Fruit fly (Drosophila melanogaster) whole organism, embryonic: ENCODE results near the gene SamDC.
A peak's percentile ranks its signal among the peaks of the same experiment; 100 is the strongest.

Experiments
- B-H2 ChIP-seq: fragments of 200-800 bp; sonication (Bioruptor generic); optimal IDR thresholded peaks from 2 replicates; lab custom pipeline; 2018; ENCODE audit warnings: missing biosample characterization, mild to moderate bottlenecking, missing genetic modification characterization
- CG10431 ChIP-seq: fragments of 200-800 bp; sonication (Bioruptor generic); optimal IDR thresholded peaks from 3 replicates; lab custom pipeline; 2018; ENCODE audit warnings: missing biosample characterization, mild to moderate bottlenecking, missing genetic modification characterization
- CG10462 ChIP-seq: fragments of 200-800 bp; sonication (Bioruptor generic); optimal IDR thresholded peaks from 2 replicates; lab custom pipeline; 2016; ENCODE audit warnings: missing biosample characterization, missing genetic modification characterization
- CG12104 ChIP-seq: fragments of 200-800 bp; sonication (Bioruptor generic); optimal IDR thresholded peaks from 3 replicates; lab custom pipeline; 2016; ENCODE audit warnings: missing biosample characterization, missing genetic modification characterization
- CG12219 ChIP-seq: fragments of 200-800 bp; sonication (Bioruptor generic); optimal IDR thresholded peaks from 3 replicates; lab custom pipeline; 2018; ENCODE audit warnings: missing biosample characterization, mild to moderate bottlenecking, missing genetic modification characterization
- CG15011 ChIP-seq: fragments of 200-800 bp; sonication (Bioruptor generic); optimal IDR thresholded peaks from 3 replicates; lab custom pipeline; 2018; ENCODE audit warnings: missing biosample characterization, mild to moderate bottlenecking, missing genetic modification characterization
- CG1602 ChIP-seq: fragments of 200-800 bp; sonication (Bioruptor generic); optimal IDR thresholded peaks from 3 replicates; lab custom pipeline; 2016; ENCODE audit warnings: missing biosample characterization, missing genetic modification characterization
- CG1792 ChIP-seq: fragments of 200-800 bp; sonication (Bioruptor generic); optimal IDR thresholded peaks from 2 replicates; lab custom pipeline; 2016; ENCODE audit warnings: missing biosample characterization, missing genetic modification characterization
- CG3065 ChIP-seq: fragments of 200-800 bp; sonication (Bioruptor generic); optimal IDR thresholded peaks from 2 replicates; lab custom pipeline; 2016; ENCODE audit warnings: missing biosample characterization, missing genetic modification characterization
- CG34376 ChIP-seq: fragments of 200-800 bp; sonication (Bioruptor generic); optimal IDR thresholded peaks from 2 replicates; lab custom pipeline; 2018; ENCODE audit warnings: missing biosample characterization, mild to moderate bottlenecking, missing genetic modification characterization
- CG42726 ChIP-seq: fragments of 200-800 bp; sonication (Bioruptor generic); IDR thresholded peaks from 2 replicates; pipeline ENCODE4 v1.3.6; 2022; ENCODE audit warnings: missing biosample characterization, missing genetic modification characterization; ENCODE audit not compliant: partially characterized antibody
- CG4424 ChIP-seq: fragments of 200-800 bp; sonication (Bioruptor generic); optimal IDR thresholded peaks from 3 replicates; lab custom pipeline; 2016; ENCODE audit warnings: missing biosample characterization, missing genetic modification characterization
- CG7271 ChIP-seq: fragments of 200-800 bp; sonication (Bioruptor generic); optimal IDR thresholded peaks from 2 replicates; lab custom pipeline; 2018; ENCODE audit warnings: missing biosample characterization, mild to moderate bottlenecking, missing genetic modification characterization, moderate library complexity
- CG7963 ChIP-seq: fragments of 200-800 bp; sonication (Bioruptor generic); IDR thresholded peaks from 3 replicates; pipeline ENCODE4 v1.3.6; 2022; ENCODE audit warnings: missing biosample characterization, missing genetic modification characterization; ENCODE audit not compliant: partially characterized antibody
- CG9817 ChIP-seq: fragments of 200-800 bp; sonication (Bioruptor generic); optimal IDR thresholded peaks from 2 replicates; lab custom pipeline; 2018; ENCODE audit warnings: missing biosample characterization, mild to moderate bottlenecking, missing genetic modification characterization, moderate library complexity
- CG9876 ChIP-seq: fragments of 200-800 bp; sonication (Bioruptor generic); optimal IDR thresholded peaks from 2 replicates; lab custom pipeline; 2016; ENCODE audit warnings: missing biosample characterization, missing genetic modification characterization
- D19B ChIP-seq: fragments of 200-800 bp; sonication (Bioruptor generic); optimal IDR thresholded peaks from 2 replicates; lab custom pipeline; 2017; ENCODE audit warnings: missing biosample characterization, mild to moderate bottlenecking, missing genetic modification characterization
- Dll ChIP-seq: fragments of 200-800 bp; sonication (Bioruptor generic); IDR thresholded peaks from 4 replicates; pipeline ENCODE4 v1.3.6; 2022; ENCODE audit warnings: missing biosample characterization, missing genetic modification characterization; ENCODE audit not compliant: partially characterized antibody
- Dref ChIP-seq: fragments of 200-800 bp; sonication (Bioruptor generic); IDR thresholded peaks from 2 replicates; pipeline ENCODE4 v1.3.6; 2022; ENCODE audit warnings: missing biosample characterization, missing genetic modification characterization
- Elba2 ChIP-seq: fragments of 200-800 bp; sonication (Bioruptor generic); optimal IDR thresholded peaks from 3 replicates; lab custom pipeline; 2016; ENCODE audit warnings: missing biosample characterization, missing genetic modification characterization
- HHEX ChIP-seq: fragments of 200-800 bp; sonication (Bioruptor generic); optimal IDR thresholded peaks from 3 replicates; lab custom pipeline; 2017; ENCODE audit warnings: missing biosample characterization, mild to moderate bottlenecking, missing genetic modification characterization, missing genetic modification reagents
- Hmr ChIP-seq: fragments of 200-800 bp; sonication (Bioruptor generic); optimal IDR thresholded peaks from 3 replicates; lab custom pipeline; 2017; ENCODE audit warnings: mild to moderate bottlenecking, missing biosample characterization, missing genetic modification reagents, missing genetic modification characterization
- Nf-YA ChIP-seq: fragments of 200-800 bp; sonication (Bioruptor generic); IDR thresholded peaks from 2 replicates; pipeline ENCODE4 v1.3.6; 2022; ENCODE audit warnings: missing biosample characterization, missing genetic modification characterization
- Poxn ChIP-seq: fragments of 200-800 bp; sonication (Bioruptor generic); IDR thresholded peaks from 2 replicates; pipeline ENCODE4 v1.3.6; 2022; ENCODE audit warnings: missing biosample characterization, missing genetic modification characterization
- Ptx1 ChIP-seq: fragments of 200-800 bp; sonication (Bioruptor generic); IDR thresholded peaks from 2 replicates; pipeline ENCODE4 v1.3.6; 2022; ENCODE audit warnings: missing biosample characterization, missing genetic modification characterization
- Stat92E ChIP-seq, 3 experiments: fragments of >200 bp in 2 of 3; fragments of 200-800 bp in 1 of 3; sonication (Bioruptor generic) in 1 of 3; optimal IDR thresholded peaks; 2 replicates each; lab custom pipeline; 2017 to 2019; ENCODE audit warnings: missing biosample characterization in 3 of 3, missing genetic modification characterization in 3 of 3, mild to moderate bottlenecking in 1 of 3, moderate library complexity in 1 of 3
- TFAM ChIP-seq: fragments of 200-800 bp; sonication (Bioruptor generic); optimal IDR thresholded peaks from 2 replicates; lab custom pipeline; 2017; ENCODE audit warnings: missing biosample characterization, missing genetic modification characterization, inconsistent platforms
- Tbp ChIP-seq: fragments of >200 bp; optimal IDR thresholded peaks from 2 replicates; lab custom pipeline; 2018; ENCODE audit warnings: missing biosample characterization, missing genetic modification characterization
- bigmax ChIP-seq: fragments of 200-800 bp; sonication (Bioruptor generic); optimal IDR thresholded peaks from 2 replicates; lab custom pipeline; 2018; ENCODE audit warnings: missing biosample characterization, mild to moderate bottlenecking, missing genetic modification characterization
- cg ChIP-seq: fragments of 200-800 bp; sonication (Bioruptor generic); optimal IDR thresholded peaks from 3 replicates; lab custom pipeline; 2019; ENCODE audit warnings: missing biosample characterization, mild to moderate bottlenecking, missing genetic modification characterization, moderate library complexity
- chinmo ChIP-seq: fragments of 200-800 bp; sonication (Bioruptor generic); IDR thresholded peaks from 4 replicates; pipeline ENCODE4 v1.3.6; 2022; ENCODE audit warnings: missing biosample characterization, missing genetic modification characterization; ENCODE audit not compliant: partially characterized antibody
- crp ChIP-seq, 2 experiments: fragments of 200-800 bp; sonication (Bioruptor generic); optimal IDR thresholded peaks; 2 replicates in 1 of 2; 3 replicates in 1 of 2; lab custom pipeline; 2017; ENCODE audit warnings: missing biosample characterization in 2 of 2, missing genetic modification characterization in 2 of 2, mild to moderate bottlenecking in 1 of 2, moderate library complexity in 1 of 2
- fu2 ChIP-seq: fragments of 200-800 bp; sonication (Bioruptor generic); optimal IDR thresholded peaks from 2 replicates; lab custom pipeline; 2016; ENCODE audit warnings: missing biosample characterization, missing genetic modification characterization
- grau ChIP-seq: fragments of 200-800 bp; optimal IDR thresholded peaks from 3 replicates; lab custom pipeline; 2019; ENCODE audit warnings: missing biosample characterization, mild to moderate bottlenecking, missing genetic modification characterization, moderate library complexity
- hth ChIP-seq: fragments of >200 bp; optimal IDR thresholded peaks from 2 replicates; lab custom pipeline; 2017; ENCODE audit warnings: inconsistent platforms
- insv ChIP-seq, 2 experiments: fragments of 200-800 bp; sonication (Bioruptor generic); optimal IDR thresholded peaks; 3 replicates each; lab custom pipeline; 2016 to 2018; ENCODE audit warnings: missing biosample characterization in 2 of 2, missing genetic modification characterization in 2 of 2
- mld ChIP-seq: fragments of 200-800 bp; sonication (Bioruptor generic); IDR thresholded peaks from 3 replicates; pipeline ENCODE4 v1.3.6; 2022; ENCODE audit warnings: missing biosample characterization, missing genetic modification characterization; ENCODE audit not compliant: partially characterized antibody
- oc ChIP-seq: fragments of 200-800 bp; sonication (Bioruptor generic); optimal IDR thresholded peaks from 2 replicates; lab custom pipeline; 2018; ENCODE audit warnings: missing biosample characterization, mild to moderate bottlenecking, missing genetic modification characterization, moderate library complexity
- odd ChIP-seq: fragments of 200-800 bp; sonication (Bioruptor generic); optimal IDR thresholded peaks from 2 replicates; lab custom pipeline; 2017; ENCODE audit warnings: missing biosample characterization, mild to moderate bottlenecking, missing genetic modification characterization
- pfk ChIP-seq: fragments of 200-800 bp; sonication (Bioruptor generic); optimal IDR thresholded peaks from 2 replicates; lab custom pipeline; 2018; ENCODE audit warnings: missing biosample characterization, mild to moderate bottlenecking, missing genetic modification characterization, moderate library complexity
- sd ChIP-seq: fragments of 200-800 bp; sonication (Bioruptor generic); optimal IDR thresholded peaks from 3 replicates; lab custom pipeline; 2018; ENCODE audit warnings: missing biosample characterization, mild to moderate bottlenecking, missing genetic modification characterization, moderate library complexity
- sens ChIP-seq: fragments of 200-800 bp; sonication (Bioruptor generic); peaks from one replicate; lab custom pipeline; 2016; ENCODE audit warnings: missing biosample characterization, missing genetic modification characterization
- stwl ChIP-seq: fragments of 200-800 bp; sonication (Bioruptor generic); optimal IDR thresholded peaks from 3 replicates; lab custom pipeline; 2018; ENCODE audit warnings: missing biosample characterization, mild to moderate bottlenecking, missing genetic modification characterization, moderate library complexity
- tio ChIP-seq: fragments of 200-800 bp; sonication (Bioruptor generic); optimal IDR thresholded peaks from 2 replicates; lab custom pipeline; 2017; ENCODE audit warnings: missing biosample characterization, missing genetic modification characterization, inconsistent platforms
- unpg ChIP-seq: fragments of 200-800 bp; sonication (Bioruptor generic); optimal IDR thresholded peaks from 3 replicates; lab custom pipeline; 2018; ENCODE audit warnings: missing biosample characterization, mild to moderate bottlenecking, missing genetic modification characterization, moderate library complexity
- yki ChIP-seq: fragments of >200 bp; optimal IDR thresholded peaks from 3 replicates; lab custom pipeline; 2018
- zen2 ChIP-seq: fragments of 200-800 bp; sonication (Bioruptor generic); IDR thresholded peaks from 3 replicates; pipeline ENCODE4 v1.3.6; 2022; ENCODE audit warnings: missing biosample characterization, missing genetic modification characterization; ENCODE audit not compliant: partially characterized antibody
- zfh2 ChIP-seq: fragments of 200-800 bp; sonication (Bioruptor generic); optimal IDR thresholded peaks from 2 replicates; lab custom pipeline; 2016; ENCODE audit warnings: missing biosample characterization, missing genetic modification characterization

The SamDC gene

DNA sequence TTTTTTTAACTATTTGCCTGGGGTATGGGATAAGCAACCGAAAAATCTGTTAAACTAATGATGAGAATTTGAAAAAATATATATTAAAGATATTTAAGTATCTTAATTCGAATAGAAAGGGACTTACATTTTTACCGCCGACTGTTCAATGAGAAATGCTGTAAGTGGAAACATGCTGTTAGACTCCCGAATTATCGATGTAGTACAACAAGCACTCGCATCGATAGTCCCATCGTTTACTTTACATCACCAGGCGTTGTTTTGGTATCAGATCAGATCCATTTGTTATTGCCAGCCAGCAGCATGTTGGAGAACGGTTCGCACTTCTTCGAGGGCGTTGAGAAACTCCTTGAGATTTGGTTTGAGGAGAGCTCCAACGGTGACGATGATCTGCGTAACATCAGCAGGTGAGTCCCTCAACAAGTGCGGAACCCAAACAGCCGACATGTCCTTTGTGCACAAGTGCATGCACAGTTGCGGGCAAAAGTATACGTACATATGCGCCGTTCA is at the start of gene SamDC (continued):
- TF ChIP-seq CG7963 (GFP tag; lab: Robert Waterston, UW) (peak; percentile 76), CG15011 (GFP tag; lab: Kevin White, UChicago) (no peak), odd (no peak), CG1792 (GFP tag; lab: Kevin White, UChicago) (no peak), Poxn (GFP tag; lab: Robert Waterston, UW) (no peak), CG1602 (GFP tag; lab: Kevin White, UChicago) (peak; percentile 39), cg (GFP tag; lab: Kevin White, UChicago) (no peak), Hmr (peak; percentile 75), Ptx1 (GFP tag; lab: Robert Waterston, UW) (peak; percentile 44), CG12104 (GFP tag; lab: Kevin White, UChicago) (no peak), mld (GFP tag; lab: Robert Waterston, UW) (peak; percentile 85), bigmax (peak; percentile 46), CG42726 (GFP tag; lab: Robert Waterston, UW) (peak; percentile 82; the same call in 1 of the 2 replicates), Nf-YA (GFP tag; lab: Robert Waterston, UW) (no peak), Dref (GFP tag; lab: Robert Waterston, UW) (peak; percentile 91), Stat92E (GFP tag; optimal IDR thresholded peaks at IDR 0.05; lab: Kevin White, UChicago) (peak in 2 of 3 experiments; percentile 12 to 85), CG34376 (GFP tag; lab: Kevin White, UChicago) (peak; percentile 71), hth (lab: Kevin White, UChicago) (no peak), CG3065 (GFP tag; lab: Kevin White, UChicago) (no peak), CG10431 (GFP tag; lab: Kevin White, UChicago) (no peak), D19B (GFP tag; lab: Kevin White, UChicago) (no peak), oc (no peak), CG4424 (GFP tag; lab: Kevin White, UChicago) (no peak), CG10462 (no peak), chinmo (GFP tag; lab: Robert Waterston, UW) (peak; percentile 90; the same call in 3 of the 4 replicates), CG12219 (GFP tag; lab: Kevin White, UChicago) (no peak), Tbp (no peak), crp (GFP tag; optimal IDR thresholded peaks at IDR 0.05; lab: Kevin White, UChicago) (peak in 1 of 2 experiments; percentile 60), tio (GFP tag; lab: Kevin White, UChicago) (no peak)
- TF ChIP-seq, all 482 proteins: peak for 234

dm6 chr2L:10291276-10291675 is 48.0 kb upstream of the SamDC start:
- peak in 1 of 2 experiments; percentile 94 for TF ChIP-seq insv (GFP tag; optimal IDR thresholded peaks at IDR 0.05; lab: Kevin White, UChicago)
- TF ChIP-seq Elba2 (GFP tag; lab: Kevin White, UChicago): peak; percentile 100
- no peak for TF ChIP-seq sens
- TF ChIP-seq, all 482 proteins: peak for 2

DNA sequence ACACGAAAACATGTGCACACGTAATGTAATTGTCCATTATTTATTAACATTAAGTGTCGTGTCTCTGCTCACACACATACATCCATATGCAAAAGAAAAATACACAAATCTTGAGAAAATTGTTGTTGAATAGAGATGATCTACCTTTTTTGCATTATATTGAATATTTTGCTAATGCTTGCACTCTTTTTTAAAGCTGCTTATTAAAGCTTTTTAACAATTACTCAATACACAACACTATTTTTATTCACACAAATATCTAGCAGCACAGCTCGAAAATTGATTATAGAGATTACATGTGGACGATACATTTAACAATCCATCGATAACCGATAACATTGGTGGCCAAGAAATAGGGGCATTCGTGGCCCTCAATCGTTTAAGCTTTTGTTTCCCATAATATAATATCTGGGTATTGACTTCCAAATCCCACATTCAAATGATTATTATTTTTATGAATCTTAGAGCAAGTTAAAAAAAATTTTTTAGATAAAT is 47.1 kb upstream of the SamDC start, which contains the start of gene Ufd4:
TSS of gene Ufd4 (minus strand) at position 300 of the 495 bp plus-strand sequence.
- TF ChIP-seq CG7271 (peak; percentile 45), stwl (peak; percentile 75), Dll (GFP tag; lab: Robert Waterston, UW) (peak; percentile 56; the same call in 2 of the 4 replicates), sd (tag; lab: Kevin White, UChicago) (no peak), unpg (GFP tag; lab: Kevin White, UChicago) (no peak), CG9817 (tag; lab: Kevin White, UChicago) (no peak), pfk (GFP tag; lab: Kevin White, UChicago) (peak; percentile 47), crp (GFP tag; optimal IDR thresholded peaks at IDR 0.05; lab: Kevin White, UChicago) (no peak), fu2 (GFP tag; lab: Kevin White, UChicago) (peak; percentile 40), CG3065 (GFP tag; lab: Kevin White, UChicago) (no peak), zen2 (GFP tag; lab: Robert Waterston, UW) (no peak; the same call in 2 of the 3 replicates), B-H2 (peak; percentile 48), grau (tag; lab: Kevin White, UChicago) (no peak), CG9876 (no peak), zfh2 (GFP tag; lab: Kevin White, UChicago) (peak; percentile 60), yki (no peak), TFAM (GFP tag; lab: Kevin White, UChicago) (no peak), HHEX (GFP tag; lab: Kevin White, UChicago) (no peak)
